Fruit fly (Drosophila melanogaster) whole organism, pupa: Measurements from ENCODE around the gene Rbm13.

ENCODE experiments used
- CG13204 ChIP-seq: fragments of 200-800 bp; sonication (Bioruptor generic); optimal IDR thresholded peaks from 2 replicates; lab custom pipeline; 2018; ENCODE audit warnings: missing biosample characterization, mild to moderate bottlenecking, missing genetic modification characterization, moderate library complexity
- CG14655 ChIP-seq: fragments of 200-800 bp; sonication (Bioruptor generic); optimal IDR thresholded peaks from 3 replicates; lab custom pipeline; 2017; ENCODE audit warnings: mild to moderate bottlenecking, missing biosample characterization, missing genetic modification reagents, missing genetic modification characterization
- CG15710 ChIP-seq: fragments of 200-800 bp; sonication (Bioruptor generic); optimal IDR thresholded peaks from 2 replicates; lab custom pipeline; 2018; ENCODE audit warnings: missing biosample characterization, mild to moderate bottlenecking, missing genetic modification characterization, moderate library complexity
- CG17806 ChIP-seq: fragments of 200-800 bp; sonication (Bioruptor generic); optimal IDR thresholded peaks from 2 replicates; lab custom pipeline; 2018; ENCODE audit warnings: missing biosample characterization, mild to moderate bottlenecking, missing genetic modification characterization, moderate library complexity
- CG32121 ChIP-seq: fragments of 200-800 bp; sonication (Bioruptor generic); IDR thresholded peaks from 2 replicates; pipeline ENCODE4 v1.3.6; 2022; ENCODE audit warnings: missing biosample characterization, missing genetic modification characterization
- CG8301 ChIP-seq: fragments of 200-800 bp; sonication (Bioruptor generic); optimal IDR thresholded peaks from 2 replicates; lab custom pipeline; 2018; ENCODE audit warnings: missing biosample characterization, mild to moderate bottlenecking, missing genetic modification characterization
- CG9948 ChIP-seq: fragments of 200-800 bp; sonication (Bioruptor generic); optimal IDR thresholded peaks from 2 replicates; lab custom pipeline; 2018; ENCODE audit warnings: missing biosample characterization, mild to moderate bottlenecking, missing genetic modification characterization, moderate library complexity
- D1 ChIP-seq: fragments of 200-800 bp; sonication (Bioruptor generic); optimal IDR thresholded peaks from 2 replicates; lab custom pipeline; 2018; ENCODE audit warnings: missing biosample characterization, mild to moderate bottlenecking, missing genetic modification characterization, moderate library complexity
- EcR ChIP-seq: fragments of 200-800 bp; sonication (Bioruptor generic); optimal IDR thresholded peaks from 3 replicates; lab custom pipeline; 2019; ENCODE audit warnings: missing biosample characterization, missing genetic modification characterization, mild to moderate bottlenecking, moderate library complexity, missing genetic modification reagents
- Pif1B ChIP-seq: fragments of 200-800 bp; sonication (Bioruptor generic); optimal IDR thresholded peaks from 3 replicates; lab custom pipeline; 2016; ENCODE audit warnings: missing biosample characterization, missing genetic modification characterization
- Snoo ChIP-seq: fragments of 200-800 bp; sonication (Bioruptor generic); optimal IDR thresholded peaks from 3 replicates; lab custom pipeline; 2017; ENCODE audit warnings: missing biosample characterization, mild to moderate bottlenecking, missing genetic modification characterization, inconsistent platforms
- fd96Ca ChIP-seq: fragments of 200-800 bp; sonication (Bioruptor generic); IDR thresholded peaks from 3 replicates; pipeline ENCODE4 v1.3.6; 2022; ENCODE audit warnings: missing biosample characterization, missing genetic modification characterization
- rn ChIP-seq: fragments of 200-800 bp; sonication (Bioruptor generic); IDR thresholded peaks from 2 replicates; pipeline ENCODE4 v1.3.6; 2022; ENCODE audit warnings: missing biosample characterization, missing genetic modification characterization

dm6 chrX:8896080-8896479 is 5.4 kb upstream of the Rbm13 start:
- TF ChIP-seq CG13204 (GFP tag; lab: Kevin White, UChicago) (peak; percentile 70), CG32121 (GFP tag; lab: Robert Waterston, UW) (peak; percentile 98), fd96Ca (GFP tag; lab: Robert Waterston, UW) (peak; percentile 97), Pif1B (GFP tag; lab: Kevin White, UChicago) (peak; percentile 88), Snoo (tag; lab: Kevin White, UChicago) (peak; percentile 92), CG17806 (peak; percentile 88), CG14655 (GFP tag; lab: Kevin White, UChicago) (peak; percentile 94), CG15710 (peak; percentile 88), D1 (tag; lab: Kevin White, UChicago) (peak; percentile 53), CG8301 (tag; lab: Kevin White, UChicago) (peak; percentile 94), rn (GFP tag; lab: Robert Waterston, UW) (peak; percentile 96), CG9948 (peak; percentile 86), EcR (GFP tag; lab: Kevin White, UChicago) (no peak)
